Worm (Caenorhabditis elegans) whole organism, midembryonic: Measurements from ENCODE around the gene srj-50.

ENCODE experiments used
- flt-1 ChIP-seq: fragments of 200-800 bp; sonication (Bioruptor generic); IDR thresholded peaks from 2 replicates; pipeline ENCODE4 v1.3.6; 2022; ENCODE audit warnings: missing genetic modification characterization, missing compliant biosample characterization
- med-1 ChIP-seq: sonication (generic microtip); optimal IDR thresholded peaks from 2 replicates; lab custom pipeline; 2017; ENCODE audit warnings: missing genetic modification characterization, mild to moderate bottlenecking, missing compliant biosample characterization, antibody characterized with exemption, missing genetic modification reagents; ENCODE audit not compliant: insufficient read depth
- ztf-29 ChIP-seq: fragments of 200-800 bp; sonication (Bioruptor generic); IDR thresholded peaks from 2 replicates; pipeline ENCODE4 v1.3.6; 2022; ENCODE audit warnings: missing genetic modification reagents, missing genetic modification characterization, missing compliant biosample characterization

ce11 chrV:2826815-2827214, 6.0 kb upstream of the srj-50 start, which contains the start of gene T03D3.5:
- TF ChIP-seq ztf-29 (no peak), flt-1 (GFP tag; lab: Robert Waterston, UW) (no peak), med-1 (GFP tag; lab: Kevin White, UChicago) (no peak)
